Worm (Caenorhabditis elegans) whole organism, L1 larva: ENCODE data around the gene slcr-46.2.

ENCODE experiments used
- C04F5.9 ChIP-seq: sonication (generic microtip); optimal IDR thresholded peaks from 2 replicates; lab custom pipeline; 2016; ENCODE audit warnings: missing genetic modification characterization, missing compliant biosample characterization
- egl-27 ChIP-seq, 2 experiments: fragments of 150-350 bp in 1 of 2; sonication (generic microtip); optimal IDR thresholded peaks; 3 replicates each; lab custom pipeline; 2017 to 2018; ENCODE audit warnings: missing biosample characterization in 2 of 2, missing genetic modification characterization in 2 of 2, missing genetic modification reagents in 2 of 2
- fos-1 ChIP-seq: fragments of 150-350 bp; optimal IDR thresholded peaks from 2 replicates; lab custom pipeline; 2014; ENCODE audit warnings: missing biosample characterization, missing genetic modification characterization
- lsy-2 ChIP-seq, 2 experiments: fragments of 150-350 bp; optimal IDR thresholded peaks; 2 replicates each; lab custom pipeline; 2014; ENCODE audit warnings: missing biosample characterization in 2 of 2, missing genetic modification characterization in 2 of 2
- nhr-237 ChIP-seq: fragments of 150-350 bp; optimal IDR thresholded peaks from 2 replicates; lab custom pipeline; 2014; ENCODE audit warnings: missing biosample characterization, missing genetic modification characterization
- nhr-28 ChIP-seq: fragments of 150-350 bp; optimal IDR thresholded peaks from 2 replicates; lab custom pipeline; 2014; ENCODE audit warnings: missing biosample characterization, missing genetic modification characterization
- unc-130 ChIP-seq: fragments of 150-350 bp; optimal IDR thresholded peaks from 2 replicates; lab custom pipeline; 2017; ENCODE audit warnings: missing biosample characterization, missing genetic modification characterization, inconsistent platforms
- unc-86 ChIP-seq: sonication (generic microtip); optimal IDR thresholded peaks from 2 replicates; lab custom pipeline; 2016; ENCODE audit warnings: missing genetic modification characterization, missing compliant biosample characterization
- zag-1 ChIP-seq: fragments of 150-350 bp; optimal IDR thresholded peaks from 2 replicates; lab custom pipeline; 2014; ENCODE audit warnings: missing biosample characterization, missing genetic modification characterization
- ztf-11 ChIP-seq, 2 experiments: sonication (generic microtip); optimal IDR thresholded peaks; 2 replicates each; lab custom pipeline; 2016 to 2017; ENCODE audit warnings: missing genetic modification characterization in 2 of 2, missing biosample characterization in 1 of 2, missing compliant biosample characterization in 1 of 2

- TF ChIP-seq egl-27 (tag; optimal IDR thresholded peaks at IDR 0.05; lab: Kevin White, UChicago): no peak
- no peak for TF ChIP-seq zag-1 (tag; lab: Kevin White, UChicago)
- TF ChIP-seq nhr-28 (tag; lab: Kevin White, UChicago): no peak
- no peak for TF ChIP-seq unc-130 (tag; lab: Kevin White, UChicago)
- TF ChIP-seq lsy-2 (tag; optimal IDR thresholded peaks at IDR 0.05; lab: Kevin White, UChicago): no peak
- TF ChIP-seq ztf-11 (tag; optimal IDR thresholded peaks at IDR 0.05; lab: Kevin White, UChicago): no peak
- no peak for TF ChIP-seq nhr-237 (tag; lab: Kevin White, UChicago)
- no peak for TF ChIP-seq C04F5.9
- TF ChIP-seq fos-1 (tag; lab: Kevin White, UChicago): no peak
- TF ChIP-seq unc-86 (tag; lab: Kevin White, UChicago): no peak
These were observed 42.1 kb upstream of the slcr-46.2 start for ce11 chrV:19432030-19432429.
